Fruit fly (Drosophila melanogaster) Kc167 (cell line): Measurements from ENCODE around the gene CG7215.

Source experiments
- Myc ChIP-seq: fragments of >200 bp; optimal IDR thresholded peaks from 2 replicates; lab custom pipeline; 2017; ENCODE audit warnings: missing external identifiers
- Sin3A ChIP-seq: fragments of >200 bp; optimal IDR thresholded peaks from 2 replicates; lab custom pipeline; 2018; ENCODE audit warnings: missing external identifiers
- h ChIP-seq: fragments of >200 bp; optimal IDR thresholded peaks from 3 replicates; lab custom pipeline; 2018; ENCODE audit warnings: missing external identifiers
- insv ChIP-seq: fragments of >200 bp; optimal IDR thresholded peaks from 3 replicates; lab custom pipeline; 2018; ENCODE audit warnings: missing external identifiers
- psq ChIP-seq: fragments of >200 bp; optimal IDR thresholded peaks from 2 replicates; lab custom pipeline; 2017; ENCODE audit warnings: missing external identifiers
- ttk ChIP-seq: sonication (Bioruptor generic); optimal IDR thresholded peaks from 2 replicates; lab custom pipeline; 2017; ENCODE audit warnings: missing external identifiers

CG7215 gene

dm6 chr3R:18191867-18192266, 24.8 kb upstream of the CG7215 start, which contains the start of gene CG14313:
CG14313 (minus strand) TSS chr3R:18191967.
- TF ChIP-seq Myc (lab: Kevin White, UChicago) (no peak), h (lab: Kevin White, UChicago) (no peak), ttk (lab: Kevin White, UChicago) (no peak), insv (lab: Kevin White, UChicago) (no peak), psq (no peak), Sin3A (lab: Kevin White, UChicago) (no peak)

- TF ChIP-seq Sin3A (lab: Kevin White, UChicago) (no peak), Myc (lab: Kevin White, UChicago) (no peak), ttk (lab: Kevin White, UChicago) (no peak), h (lab: Kevin White, UChicago) (no peak), insv (lab: Kevin White, UChicago) (no peak), psq (no peak)
These were observed 21.6 kb upstream of the CG7215 start, which contains the start of the genes CG12321 and MED17 for dm6 chr3R:18188702-18189125. CG12321 (minus strand) TSS chr3R:18188707. MED17 (plus strand) TSS chr3R:18189072.

dm6 chr3R:18185385-18185784, 18.3 kb upstream of the CG7215 start, which contains the start of the genes Arp5 and CG7208:
Arp5 (plus strand) TSS chr3R:18185498.
CG7208 (minus strand) TSS chr3R:18185715.
- TF ChIP-seq Myc (lab: Kevin White, UChicago) (no peak), psq (peak; percentile 42)

DNA sequence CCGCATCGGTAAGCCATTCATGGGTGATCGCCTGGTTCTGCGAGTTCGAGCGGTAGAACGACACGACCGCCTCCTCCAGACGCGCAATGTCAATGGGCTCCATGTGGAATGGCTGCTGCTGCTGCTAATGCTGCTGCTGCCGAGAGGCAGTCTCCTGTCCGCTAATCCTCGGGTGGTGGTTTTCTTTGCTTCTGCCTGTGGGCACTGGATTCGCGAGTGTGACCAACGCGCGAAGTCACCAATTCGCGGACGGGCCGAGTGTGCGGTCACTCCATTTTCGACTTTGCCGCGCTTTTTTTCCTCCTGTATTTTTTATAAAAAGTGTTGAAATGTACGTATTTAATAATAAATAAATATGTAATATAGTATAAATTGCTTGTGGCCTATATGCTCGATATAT, 16.2 kb upstream of the CG7215 start, which contains the start of gene cdm:
Gene cdm (minus strand): TSS at position 236 of the 400 bp plus-strand sequence.
- TF ChIP-seq Sin3A (lab: Kevin White, UChicago), result no peak
- no peak for TF ChIP-seq psq
- TF ChIP-seq Myc (lab: Kevin White, UChicago), result no peak
- no peak for TF ChIP-seq h (lab: Kevin White, UChicago)
- no peak for TF ChIP-seq ttk (lab: Kevin White, UChicago)
- no peak for TF ChIP-seq insv (lab: Kevin White, UChicago)

- TF ChIP-seq Sin3A (lab: Kevin White, UChicago), result no peak
- no peak for TF ChIP-seq ttk (lab: Kevin White, UChicago)
- TF ChIP-seq Myc (lab: Kevin White, UChicago), result no peak
- TF ChIP-seq h (lab: Kevin White, UChicago), result no peak
- no peak for TF ChIP-seq insv (lab: Kevin White, UChicago)
- TF ChIP-seq psq, result no peak
These were observed 5.2 kb upstream of the CG7215 start for dm6 chr3R:18171983-18172967.

- TF ChIP-seq psq (no peak), insv (lab: Kevin White, UChicago) (no peak), h (lab: Kevin White, UChicago) (no peak), Myc (lab: Kevin White, UChicago) (no peak), ttk (lab: Kevin White, UChicago) (no peak), Sin3A (lab: Kevin White, UChicago) (no peak)
These were observed 3.0 kb upstream of the CG7215 start for dm6 chr3R:18169982-18170531.

DNA sequence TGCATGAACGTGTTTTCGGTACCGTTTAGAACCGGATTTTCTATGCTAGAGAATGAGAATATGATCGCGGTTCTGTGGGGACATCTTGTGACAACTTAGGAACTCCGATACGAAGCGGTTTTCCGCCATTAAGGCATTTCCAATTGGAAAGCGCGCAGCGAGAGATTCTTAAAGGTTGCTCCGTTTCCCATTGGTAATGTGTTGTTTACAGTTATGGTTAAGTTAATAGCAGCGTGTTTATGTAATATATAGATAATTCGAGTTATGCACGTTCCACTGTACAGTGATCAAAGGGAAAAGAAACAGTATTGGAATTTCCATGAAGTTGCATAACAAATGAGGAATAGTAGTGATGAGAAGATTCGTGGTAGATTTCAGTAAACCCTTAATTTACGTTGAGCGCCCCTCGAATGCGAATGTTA, 1.9 kb upstream of the CG7215 start:
- no peak for TF ChIP-seq ttk (lab: Kevin White, UChicago)
- no peak for TF ChIP-seq Sin3A (lab: Kevin White, UChicago)
- TF ChIP-seq Myc (lab: Kevin White, UChicago), result no peak
- no peak for TF ChIP-seq h (lab: Kevin White, UChicago)
- TF ChIP-seq insv (lab: Kevin White, UChicago), result no peak
- no peak for TF ChIP-seq psq

- TF ChIP-seq h (lab: Kevin White, UChicago) (no peak), Myc (lab: Kevin White, UChicago) (no peak)
These were observed 1.3 kb upstream of the CG7215 start for dm6 chr3R:18168398-18168797.

- TF ChIP-seq Sin3A (lab: Kevin White, UChicago), result no peak
- no peak for TF ChIP-seq psq
- no peak for TF ChIP-seq h (lab: Kevin White, UChicago)
- no peak for TF ChIP-seq ttk (lab: Kevin White, UChicago)
- TF ChIP-seq Myc (lab: Kevin White, UChicago), result no peak
- TF ChIP-seq insv (lab: Kevin White, UChicago), result no peak
These were observed 554 bp upstream of the CG7215 start, which contains the start of gene wrd for dm6 chr3R:18167416-18168237. wrd (plus strand) TSS chr3R:18167757.

DNA sequence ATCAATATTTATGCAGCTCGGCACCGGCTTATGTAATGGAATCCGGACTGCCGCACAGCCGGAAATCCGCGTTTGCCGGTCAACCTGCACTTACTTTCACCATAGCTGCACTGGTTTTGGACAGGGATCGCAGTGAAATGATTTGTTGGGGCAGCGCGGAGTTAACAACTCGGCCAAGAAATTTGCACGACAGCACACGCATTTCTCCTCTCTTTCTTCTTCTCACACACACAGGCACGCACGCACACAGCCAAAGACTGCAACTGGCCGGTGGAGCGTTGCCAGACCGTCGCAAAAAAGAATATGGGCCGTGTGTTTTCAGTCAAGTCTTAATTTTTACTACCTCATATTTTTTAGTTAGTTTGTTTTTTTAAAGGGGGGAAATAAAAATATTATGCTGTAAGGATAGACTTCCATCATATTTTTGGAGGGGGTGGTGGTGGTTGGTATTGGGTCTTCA, 782 bp downstream of the CG7215 start:
- TF ChIP-seq h (lab: Kevin White, UChicago) (no peak), Sin3A (lab: Kevin White, UChicago) (no peak), ttk (lab: Kevin White, UChicago) (no peak), insv (lab: Kevin White, UChicago) (no peak)
